Fruit fly (Drosophila melanogaster) whole organism, pupa: Measurements from ENCODE around the gene Papst2.

Experiments used
- CG10348 ChIP-seq: fragments of 200-800 bp; sonication (Bioruptor generic); IDR thresholded peaks from 2 replicates; pipeline ENCODE4 v1.3.6; 2022; ENCODE audit warnings: missing biosample characterization, missing genetic modification characterization
- CG14655 ChIP-seq: fragments of 200-800 bp; sonication (Bioruptor generic); optimal IDR thresholded peaks from 3 replicates; lab custom pipeline; 2017; ENCODE audit warnings: mild to moderate bottlenecking, missing biosample characterization, missing genetic modification reagents, missing genetic modification characterization
- CG17806 ChIP-seq: fragments of 200-800 bp; sonication (Bioruptor generic); optimal IDR thresholded peaks from 2 replicates; lab custom pipeline; 2018; ENCODE audit warnings: missing biosample characterization, mild to moderate bottlenecking, missing genetic modification characterization, moderate library complexity
- CG32121 ChIP-seq: fragments of 200-800 bp; sonication (Bioruptor generic); IDR thresholded peaks from 2 replicates; pipeline ENCODE4 v1.3.6; 2022; ENCODE audit warnings: missing biosample characterization, missing genetic modification characterization
- CG34367 ChIP-seq: fragments of 200-800 bp; sonication (Bioruptor generic); optimal IDR thresholded peaks from 2 replicates; lab custom pipeline; 2018; ENCODE audit warnings: missing biosample characterization, mild to moderate bottlenecking, missing genetic modification characterization
- CG8159 ChIP-seq: fragments of 200-800 bp; sonication (Bioruptor generic); optimal IDR thresholded peaks from 3 replicates; lab custom pipeline; 2018; ENCODE audit warnings: missing biosample characterization, mild to moderate bottlenecking, missing genetic modification characterization, moderate library complexity
- CG8301 ChIP-seq: fragments of 200-800 bp; sonication (Bioruptor generic); optimal IDR thresholded peaks from 2 replicates; lab custom pipeline; 2018; ENCODE audit warnings: missing biosample characterization, mild to moderate bottlenecking, missing genetic modification characterization
- CG9948 ChIP-seq: fragments of 200-800 bp; sonication (Bioruptor generic); optimal IDR thresholded peaks from 2 replicates; lab custom pipeline; 2018; ENCODE audit warnings: missing biosample characterization, mild to moderate bottlenecking, missing genetic modification characterization, moderate library complexity
- D1 ChIP-seq: fragments of 200-800 bp; sonication (Bioruptor generic); optimal IDR thresholded peaks from 2 replicates; lab custom pipeline; 2018; ENCODE audit warnings: missing biosample characterization, mild to moderate bottlenecking, missing genetic modification characterization, moderate library complexity
- EcR ChIP-seq: fragments of 200-800 bp; sonication (Bioruptor generic); optimal IDR thresholded peaks from 3 replicates; lab custom pipeline; 2019; ENCODE audit warnings: missing biosample characterization, missing genetic modification characterization, mild to moderate bottlenecking, moderate library complexity, missing genetic modification reagents
- Ets98B ChIP-seq: fragments of 200-800 bp; sonication (Bioruptor generic); IDR thresholded peaks from 2 replicates; pipeline ENCODE4 v1.3.6; 2022; ENCODE audit warnings: missing biosample characterization, missing genetic modification characterization
- Snoo ChIP-seq: fragments of 200-800 bp; sonication (Bioruptor generic); optimal IDR thresholded peaks from 3 replicates; lab custom pipeline; 2017; ENCODE audit warnings: missing biosample characterization, mild to moderate bottlenecking, missing genetic modification characterization, inconsistent platforms
- fd96Ca ChIP-seq: fragments of 200-800 bp; sonication (Bioruptor generic); IDR thresholded peaks from 3 replicates; pipeline ENCODE4 v1.3.6; 2022; ENCODE audit warnings: missing biosample characterization, missing genetic modification characterization
- gl ChIP-seq: fragments of 200-800 bp; sonication (Bioruptor generic); optimal IDR thresholded peaks from 2 replicates; lab custom pipeline; 2018; ENCODE audit warnings: missing biosample characterization, mild to moderate bottlenecking, missing genetic modification characterization

dm6 chr3L:17045431-17046238, 3.0 kb downstream of the Papst2 start, which contains the start of gene TpnC73F:
- TF ChIP-seq gl (tag; lab: Kevin White, UChicago) (no peak), CG8301 (no peak), CG8159 (no peak), Ets98B (GFP tag; lab: Robert Waterston, UW) (no peak), CG9948 (tag; lab: Kevin White, UChicago) (no peak), CG17806 (tag; lab: Kevin White, UChicago) (no peak), Snoo (tag; lab: Kevin White, UChicago) (no peak), fd96Ca (GFP tag; lab: Robert Waterston, UW) (no peak), CG32121 (GFP tag; lab: Robert Waterston, UW) (peak; percentile 28; the same call in 1 of the 2 replicates), CG10348 (GFP tag; lab: Robert Waterston, UW) (no peak), CG34367 (tag; lab: Kevin White, UChicago) (no peak), CG14655 (GFP tag; lab: Kevin White, UChicago) (peak; percentile 96), D1 (tag; lab: Kevin White, UChicago) (no peak), EcR (GFP tag; lab: Kevin White, UChicago) (no peak)
